Worm (Caenorhabditis elegans): ENCODE results near the gene C18H7.12.

DNA sequence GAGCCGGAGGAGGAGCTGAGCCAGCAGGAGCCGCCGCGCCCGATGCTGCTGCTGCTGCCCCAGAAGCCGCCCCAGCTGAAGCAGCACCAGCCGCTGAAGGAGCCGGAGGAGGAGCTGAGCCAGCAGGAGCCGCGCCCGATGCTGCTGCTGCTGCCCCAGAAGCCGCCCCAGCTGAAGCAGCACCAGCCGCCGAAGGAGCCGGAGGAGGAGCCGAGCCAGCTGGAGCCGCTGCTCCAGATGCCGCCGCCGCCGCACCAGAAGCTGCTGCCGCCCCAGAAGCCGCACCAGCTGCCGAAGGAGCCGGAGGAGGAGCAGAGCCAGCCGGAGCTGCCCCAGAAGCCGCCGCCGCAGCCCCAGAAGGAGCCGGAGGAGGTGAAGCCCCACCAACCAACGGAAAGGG is 17.8 kb upstream of the C18H7.12 start:
- TF ChIP-seq snpc-4 (tag; optimal IDR thresholded peaks at IDR 0.05), result no peak
- no peak for TF ChIP-seq nhr-77 (tag; optimal IDR thresholded peaks at IDR 0.05)
- TF ChIP-seq ama-1 (optimal IDR thresholded peaks at IDR 0.05), result no peak
- TF ChIP-seq ztf-11 (tag; optimal IDR thresholded peaks at IDR 0.05), result no peak
- TF ChIP-seq mdl-1 (tag; optimal IDR thresholded peaks at IDR 0.05), result no peak
- TF ChIP-seq nhr-237 (tag; optimal IDR thresholded peaks at IDR 0.05), result no peak
- TF ChIP-seq lin-13 (GFP tag; optimal IDR thresholded peaks at IDR 0.05), result no peak
